Fruit fly (Drosophila melanogaster) whole organism, pupa: ENCODE measurements around the gene CG15336.

Experiments
- CG10348 ChIP-seq: fragments of 200-800 bp; sonication (Bioruptor generic); IDR thresholded peaks from 2 replicates; pipeline ENCODE4 v1.3.6; 2022; ENCODE audit warnings: missing biosample characterization, missing genetic modification characterization
- CG15710 ChIP-seq: fragments of 200-800 bp; sonication (Bioruptor generic); optimal IDR thresholded peaks from 2 replicates; lab custom pipeline; 2018; ENCODE audit warnings: missing biosample characterization, mild to moderate bottlenecking, missing genetic modification characterization, moderate library complexity
- CG32121 ChIP-seq: fragments of 200-800 bp; sonication (Bioruptor generic); IDR thresholded peaks from 2 replicates; pipeline ENCODE4 v1.3.6; 2022; ENCODE audit warnings: missing biosample characterization, missing genetic modification characterization
- CG4496 ChIP-seq: fragments of 200-800 bp; sonication (Bioruptor generic); IDR thresholded peaks from 3 replicates; pipeline ENCODE4 v1.3.6; 2022; ENCODE audit warnings: missing biosample characterization, missing genetic modification characterization
- CG8159 ChIP-seq: fragments of 200-800 bp; sonication (Bioruptor generic); optimal IDR thresholded peaks from 3 replicates; lab custom pipeline; 2018; ENCODE audit warnings: missing biosample characterization, mild to moderate bottlenecking, missing genetic modification characterization, moderate library complexity
- D1 ChIP-seq: fragments of 200-800 bp; sonication (Bioruptor generic); optimal IDR thresholded peaks from 2 replicates; lab custom pipeline; 2018; ENCODE audit warnings: missing biosample characterization, mild to moderate bottlenecking, missing genetic modification characterization, moderate library complexity
- EcR ChIP-seq: fragments of 200-800 bp; sonication (Bioruptor generic); optimal IDR thresholded peaks from 3 replicates; lab custom pipeline; 2019; ENCODE audit warnings: missing biosample characterization, missing genetic modification characterization, mild to moderate bottlenecking, moderate library complexity, missing genetic modification reagents
- Ets98B ChIP-seq: fragments of 200-800 bp; sonication (Bioruptor generic); IDR thresholded peaks from 2 replicates; pipeline ENCODE4 v1.3.6; 2022; ENCODE audit warnings: missing biosample characterization, missing genetic modification characterization
- fd96Ca ChIP-seq: fragments of 200-800 bp; sonication (Bioruptor generic); IDR thresholded peaks from 3 replicates; pipeline ENCODE4 v1.3.6; 2022; ENCODE audit warnings: missing biosample characterization, missing genetic modification characterization

DNA sequence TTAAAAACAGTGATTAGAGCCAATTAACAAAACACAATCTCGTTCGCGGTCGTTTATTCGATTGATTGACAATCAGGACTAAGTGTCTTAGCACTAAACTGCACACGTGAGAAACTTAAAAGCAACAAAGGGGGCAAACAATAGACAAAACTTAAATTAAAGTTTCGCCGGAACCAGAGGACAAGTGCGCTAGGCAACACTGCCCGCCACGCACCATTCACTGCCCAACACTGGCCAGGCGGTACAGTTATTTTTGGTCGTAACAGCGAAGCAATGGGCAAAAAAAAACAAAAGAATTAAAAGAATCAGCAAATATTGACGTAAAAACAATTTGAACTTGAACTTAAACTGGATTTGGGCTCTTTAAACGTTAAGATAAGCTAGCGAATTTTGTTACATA is 10.5 kb upstream of the CG15336 start:
- no peak for TF ChIP-seq CG8159 (tag; lab: Kevin White, UChicago)
- no peak for TF ChIP-seq CG4496 (GFP tag; lab: Robert Waterston, UW)
- TF ChIP-seq CG32121, result no peak
- TF ChIP-seq Ets98B (GFP tag; lab: Robert Waterston, UW), result no peak
- TF ChIP-seq D1 (tag; lab: Kevin White, UChicago), result no peak
- TF ChIP-seq CG15710 (tag; lab: Kevin White, UChicago), result no peak
- no peak for TF ChIP-seq fd96Ca (GFP tag; lab: Robert Waterston, UW)
- TF ChIP-seq CG10348 (GFP tag; lab: Robert Waterston, UW), result no peak
- TF ChIP-seq EcR (GFP tag; lab: Kevin White, UChicago), result no peak
